Worm (Caenorhabditis elegans) whole organism, young adult: Measurements from ENCODE around the gene C14C6.2.

Experiments used
- B0019.2 ChIP-seq: fragments of 200-800 bp; sonication (Bioruptor generic); conservative IDR thresholded peaks from 2 replicates; pipeline ENCODE4 v1.3.6; 2022; ENCODE audit warnings: missing genetic modification reagents, missing genetic modification characterization, missing compliant biosample characterization
- B0261.1 ChIP-seq: sonication (generic microtip); optimal IDR thresholded peaks from 2 replicates; lab custom pipeline; 2016; ENCODE audit warnings: mild to moderate bottlenecking, missing genetic modification characterization, moderate library complexity, missing compliant biosample characterization
- C06A6.2 ChIP-seq: fragments of 200-800 bp; sonication (Bioruptor generic); conservative IDR thresholded peaks from 2 replicates; pipeline ENCODE4 v1.3.6; 2022; ENCODE audit warnings: missing genetic modification characterization, missing compliant biosample characterization
- F33H1.4 ChIP-seq: fragments of 200-800 bp; sonication (Bioruptor generic); IDR thresholded peaks from 2 replicates; pipeline ENCODE4 v1.3.6; 2022; ENCODE audit warnings: missing genetic modification reagents, missing genetic modification characterization, missing compliant biosample characterization
- F39B2.1 ChIP-seq: fragments of 200-800 bp; sonication (Bioruptor generic); IDR thresholded peaks from 2 replicates; pipeline ENCODE4 v1.3.6; 2022; ENCODE audit warnings: missing genetic modification reagents, missing genetic modification characterization, missing compliant biosample characterization
- F49E8.2 ChIP-seq: sonication (generic microtip); optimal IDR thresholded peaks from 3 replicates; lab custom pipeline; 2017; ENCODE audit warnings: missing genetic modification characterization, mild to moderate bottlenecking, missing compliant biosample characterization, antibody characterized with exemption, moderate library complexity; ENCODE audit not compliant: insufficient read depth
- Y53G8AR.9 ChIP-seq: fragments of 200-800 bp; sonication (Bioruptor generic); conservative IDR thresholded peaks from 2 replicates; pipeline ENCODE4 v1.3.6; 2022; ENCODE audit warnings: missing genetic modification reagents, missing genetic modification characterization, missing compliant biosample characterization
- atf-7 ChIP-seq: sonication (generic microtip); optimal IDR thresholded peaks from 2 replicates; lab custom pipeline; 2017; ENCODE audit warnings: mild to moderate bottlenecking, missing genetic modification characterization, missing compliant biosample characterization
- attf-3 ChIP-seq: fragments of 200-800 bp; sonication (Bioruptor generic); conservative IDR thresholded peaks from 2 replicates; pipeline ENCODE4 v1.3.6; 2022; ENCODE audit warnings: missing genetic modification reagents, missing genetic modification characterization, missing compliant biosample characterization
- attf-5 ChIP-seq: fragments of 200-800 bp; sonication (Bioruptor generic); optimal IDR thresholded peaks from 2 replicates; lab custom pipeline; 2018; ENCODE audit warnings: mild to moderate bottlenecking, missing genetic modification characterization, missing compliant biosample characterization
- bed-1 ChIP-seq: fragments of 200-800 bp; sonication (Bioruptor generic); IDR thresholded peaks from 2 replicates; pipeline ENCODE4 v1.3.6; 2022; ENCODE audit warnings: missing genetic modification reagents, missing genetic modification characterization, missing compliant biosample characterization
- ccch-3 ChIP-seq: fragments of 200-800 bp; sonication (Bioruptor generic); optimal IDR thresholded peaks from 2 replicates; lab custom pipeline; 2018; ENCODE audit warnings: mild to moderate bottlenecking, missing genetic modification characterization, missing compliant biosample characterization
- ceh-27 ChIP-seq: fragments of 200-800 bp; sonication (Bioruptor generic); optimal IDR thresholded peaks from 2 replicates; lab custom pipeline; 2018; ENCODE audit warnings: mild to moderate bottlenecking, missing genetic modification characterization, moderate library complexity, missing compliant biosample characterization
- dpff-1 ChIP-seq: sonication (generic microtip); optimal IDR thresholded peaks from 2 replicates; lab custom pipeline; 2017; ENCODE audit warnings: mild to moderate bottlenecking, missing genetic modification characterization, missing compliant biosample characterization
- egrh-3 ChIP-seq: fragments of 200-800 bp; sonication (Bioruptor generic); IDR thresholded peaks from 2 replicates; pipeline ENCODE4 v1.3.6; 2022; ENCODE audit warnings: missing genetic modification reagents, missing genetic modification characterization, missing compliant biosample characterization
- ets-4 ChIP-seq: fragments of 200-800 bp; sonication (Bioruptor generic); optimal IDR thresholded peaks from 2 replicates; lab custom pipeline; 2018; ENCODE audit warnings: mild to moderate bottlenecking, missing genetic modification characterization, missing compliant biosample characterization
- him-1 ChIP-seq: sonication (generic microtip); optimal IDR thresholded peaks from 2 replicates; lab custom pipeline; 2016; ENCODE audit warnings: missing genotype, missing genetic modification reagents, missing genetic modification characterization, missing compliant biosample characterization
- hlh-12 ChIP-seq: sonication (generic microtip); optimal IDR thresholded peaks from 2 replicates; lab custom pipeline; 2016; ENCODE audit warnings: missing genetic modification characterization, missing compliant biosample characterization
- hlh-26 ChIP-seq: fragments of 200-800 bp; sonication (Bioruptor generic); conservative IDR thresholded peaks from 2 replicates; pipeline ENCODE4 v1.3.6; 2022; ENCODE audit warnings: missing genetic modification reagents, missing genetic modification characterization, missing compliant biosample characterization
- hrde-1 ChIP-seq: sonication (generic microtip); optimal IDR thresholded peaks from 2 replicates; lab custom pipeline; 2016; ENCODE audit warnings: missing genetic modification characterization, mild to moderate bottlenecking, missing compliant biosample characterization, moderate library complexity, missing genotype, missing genetic modification reagents, borderline replicate concordance
- hsf-1 ChIP-seq: fragments of 200-800 bp; sonication (Bioruptor generic); IDR thresholded peaks from 2 replicates; pipeline ENCODE4 v1.3.6; 2022; ENCODE audit warnings: missing genetic modification reagents, missing genetic modification characterization, missing compliant biosample characterization
- lin-54 ChIP-seq: fragments of 200-800 bp; sonication (Bioruptor generic); optimal IDR thresholded peaks from 2 replicates; lab custom pipeline; 2018; ENCODE audit warnings: mild to moderate bottlenecking, missing genetic modification characterization, missing compliant biosample characterization
- lsy-27 ChIP-seq: sonication (generic microtip); optimal IDR thresholded peaks from 2 replicates; lab custom pipeline; 2017; ENCODE audit warnings: missing genetic modification characterization, mild to moderate bottlenecking, missing compliant biosample characterization, antibody characterized with exemption, missing genotype, borderline replicate concordance; ENCODE audit not compliant: insufficient read depth
- madf-3 ChIP-seq: fragments of 200-800 bp; sonication (Bioruptor generic); IDR thresholded peaks from 2 replicates; pipeline ENCODE4 v1.3.6; 2022; ENCODE audit warnings: missing genetic modification reagents, missing genetic modification characterization, missing compliant biosample characterization
- mcd-1 ChIP-seq: fragments of 200-800 bp; sonication (Bioruptor generic); IDR thresholded peaks from 2 replicates; pipeline ENCODE4 v1.3.6; 2022; ENCODE audit warnings: missing genetic modification reagents, missing genetic modification characterization, missing compliant biosample characterization
- mxl-1 ChIP-seq: sonication (generic microtip); optimal IDR thresholded peaks from 2 replicates; lab custom pipeline; 2016; ENCODE audit warnings: missing genetic modification characterization, missing compliant biosample characterization
- nhr-27 ChIP-seq: fragments of 200-800 bp; sonication (Bioruptor generic); optimal IDR thresholded peaks from 2 replicates; lab custom pipeline; 2018; ENCODE audit warnings: mild to moderate bottlenecking, missing genetic modification characterization, moderate library complexity, missing compliant biosample characterization
- nhr-80 ChIP-seq: sonication (generic microtip); optimal IDR thresholded peaks from 2 replicates; lab custom pipeline; 2016; ENCODE audit warnings: missing genetic modification characterization, missing compliant biosample characterization
- snpc-1.3 ChIP-seq: sonication (generic microtip); optimal IDR thresholded peaks from 2 replicates; lab custom pipeline; 2017; ENCODE audit warnings: missing genetic modification characterization, mild to moderate bottlenecking, missing compliant biosample characterization, antibody characterized with exemption, moderate library complexity, missing genotype, missing genetic modification reagents; ENCODE audit not compliant: insufficient read depth
- snpc-3.4 ChIP-seq: sonication (generic microtip); optimal IDR thresholded peaks from 2 replicates; lab custom pipeline; 2017; ENCODE audit warnings: missing genetic modification characterization, mild to moderate bottlenecking, missing compliant biosample characterization, antibody characterized with exemption, moderate library complexity, missing genotype, missing genetic modification reagents
- snpc-4 ChIP-seq, 5 experiments: fragments of 150-350 bp in 1 of 5; sonication (generic microtip) in 4 of 5; optimal IDR thresholded peaks; 2 replicates each; lab custom pipeline; 2014 to 2018; ENCODE audit warnings: missing genetic modification characterization in 5 of 5, missing biosample characterization in 3 of 5, antibody characterized with exemption in 2 of 5, mild to moderate bottlenecking in 2 of 5, missing compliant biosample characterization in 2 of 5, missing genotype in 2 of 5, moderate library complexity in 2 of 5, missing genetic modification reagents in 1 of 5
- sptf-2 ChIP-seq: fragments of 200-800 bp; sonication (Bioruptor generic); optimal IDR thresholded peaks from 2 replicates; lab custom pipeline; 2018; ENCODE audit warnings: mild to moderate bottlenecking, missing genetic modification characterization, missing compliant biosample characterization
- tbx-9 ChIP-seq: sonication (generic microtip); optimal IDR thresholded peaks from 2 replicates; lab custom pipeline; 2016; ENCODE audit warnings: borderline replicate concordance, missing genetic modification characterization, inconsistent platforms, missing compliant biosample characterization
- ztf-18 ChIP-seq: sonication (generic microtip); optimal IDR thresholded peaks from 2 replicates; lab custom pipeline; 2016; ENCODE audit warnings: missing genotype, mild to moderate bottlenecking, missing genetic modification characterization, missing compliant biosample characterization
- ztf-28 ChIP-seq: fragments of 200-800 bp; sonication (Bioruptor generic); IDR thresholded peaks from 2 replicates; pipeline ENCODE4 v1.3.6; 2022; ENCODE audit warnings: missing genetic modification reagents, missing genetic modification characterization, missing compliant biosample characterization
- ztf-3 ChIP-seq: fragments of 200-800 bp; sonication (Bioruptor generic); optimal IDR thresholded peaks from 2 replicates; lab custom pipeline; 2018; ENCODE audit warnings: mild to moderate bottlenecking, missing genetic modification characterization, missing compliant biosample characterization

C14C6.2 gene

DNA sequence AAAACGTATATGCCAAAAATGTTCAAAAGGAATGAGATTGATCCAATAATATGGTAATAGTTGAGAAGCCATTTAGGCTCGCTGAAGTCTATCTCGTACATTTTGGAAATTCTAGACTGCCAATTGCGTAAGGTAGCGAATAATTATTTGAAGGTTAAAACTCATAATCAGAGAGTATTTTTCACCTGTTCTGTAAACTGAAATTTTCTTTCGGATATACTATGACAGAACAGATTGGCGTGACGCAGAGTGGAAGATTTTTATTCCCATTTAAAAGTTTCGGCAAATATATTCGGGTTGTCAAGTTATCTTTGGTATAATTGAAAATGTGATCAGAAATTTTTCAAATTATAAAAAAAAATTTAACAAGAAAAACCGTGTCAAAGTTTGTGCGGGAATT, 5.2 kb downstream of the C14C6.2 start, which contains the start of gene sri-72:
Gene sri-72 (minus strand): TSS at position 101 of the 400 bp plus-strand sequence.
- TF ChIP-seq B0019.2 (GFP tag; lab: Robert Waterston, UW), result no peak
- no peak for TF ChIP-seq ztf-28 (GFP tag; lab: Robert Waterston, UW)
- no peak for TF ChIP-seq ztf-18 (tag; lab: Kevin White, UChicago)
- TF ChIP-seq dpff-1, result no peak
- TF ChIP-seq bed-1 (GFP tag; lab: Robert Waterston, UW), result no peak

DNA sequence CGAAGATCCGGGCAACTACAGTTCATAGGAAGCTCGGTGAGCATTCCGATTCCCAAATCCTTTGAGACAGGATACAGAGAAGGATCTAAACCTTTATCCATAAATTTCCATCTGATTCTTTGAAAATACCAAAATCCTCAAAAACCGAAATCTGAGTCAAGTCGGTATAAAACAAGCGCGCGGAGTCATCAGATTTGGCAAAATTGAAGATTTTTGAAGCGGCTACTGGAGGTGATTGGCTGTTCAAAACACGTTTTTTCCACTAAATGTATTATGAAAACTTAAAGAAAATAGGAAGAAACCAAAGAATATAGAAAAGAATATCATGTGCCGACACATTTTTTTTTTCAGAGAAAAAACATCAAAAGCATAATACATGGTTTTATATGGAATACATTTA, 11.7 kb downstream of the C14C6.2 start, which contains the start of gene C14C6.13:
Gene C14C6.13 (minus strand): TSS at position 101 of the 400 bp plus-strand sequence.
- TF ChIP-seq bed-1 (GFP tag; lab: Robert Waterston, UW), result no peak
- TF ChIP-seq ztf-3, result no peak
- no peak for TF ChIP-seq atf-7
- no peak for TF ChIP-seq C06A6.2
- TF ChIP-seq F39B2.1 (GFP tag; lab: Robert Waterston, UW), result no peak
- no peak for TF ChIP-seq attf-3 (GFP tag; lab: Robert Waterston, UW)
- no peak for TF ChIP-seq B0261.1 (tag; lab: Kevin White, UChicago)
- no peak for TF ChIP-seq attf-5 (GFP tag; lab: Kevin White, UChicago)
- TF ChIP-seq mcd-1, result no peak
- TF ChIP-seq nhr-27 (tag; lab: Kevin White, UChicago), result no peak
- TF ChIP-seq snpc-1.3 (tag; lab: Kevin White, UChicago), result no peak
- no peak for TF ChIP-seq snpc-4 (GFP tag; optimal IDR thresholded peaks at IDR 0.05; lab: Kevin White, UChicago)
- no peak for TF ChIP-seq snpc-4 (tag; optimal IDR thresholded peaks at IDR 0.05; lab: Kevin White, UChicago)
- no peak for TF ChIP-seq madf-3 (GFP tag; lab: Robert Waterston, UW)
- no peak for TF ChIP-seq snpc-3.4 (tag; lab: Kevin White, UChicago)
- TF ChIP-seq F49E8.2 (tag; lab: Kevin White, UChicago), result no peak
- no peak for TF ChIP-seq ets-4
- no peak for TF ChIP-seq ceh-27 (GFP tag; lab: Kevin White, UChicago)
- TF ChIP-seq Y53G8AR.9 (GFP tag; lab: Robert Waterston, UW), result no peak
- TF ChIP-seq egrh-3 (GFP tag; lab: Robert Waterston, UW), result no peak

DNA sequence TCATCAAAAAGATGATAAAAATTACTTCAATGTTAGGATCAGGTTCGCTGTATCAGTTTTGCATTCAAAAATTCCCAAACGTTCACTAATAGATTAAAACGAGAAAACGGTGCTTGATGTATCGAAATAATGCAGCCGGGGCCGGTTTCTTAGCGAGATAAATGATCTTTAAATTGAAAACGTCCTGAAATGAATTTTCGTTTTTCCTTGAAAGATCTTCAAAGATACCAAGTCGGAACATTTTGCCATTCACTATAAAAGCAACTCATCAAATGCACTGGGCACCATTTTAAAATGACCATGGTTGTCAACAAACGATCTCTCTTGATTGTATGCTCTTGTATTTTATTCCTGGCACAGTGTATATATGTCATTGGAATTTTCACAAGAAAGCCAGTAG, 13.1 kb downstream of the C14C6.2 start, which contains the start of gene K06H6.5:
Gene K06H6.5 (plus strand): TSS at position 301 of the 400 bp plus-strand sequence.
- TF ChIP-seq hsf-1 (GFP tag; lab: Robert Waterston, UW) (no peak), atf-7 (no peak)

DNA sequence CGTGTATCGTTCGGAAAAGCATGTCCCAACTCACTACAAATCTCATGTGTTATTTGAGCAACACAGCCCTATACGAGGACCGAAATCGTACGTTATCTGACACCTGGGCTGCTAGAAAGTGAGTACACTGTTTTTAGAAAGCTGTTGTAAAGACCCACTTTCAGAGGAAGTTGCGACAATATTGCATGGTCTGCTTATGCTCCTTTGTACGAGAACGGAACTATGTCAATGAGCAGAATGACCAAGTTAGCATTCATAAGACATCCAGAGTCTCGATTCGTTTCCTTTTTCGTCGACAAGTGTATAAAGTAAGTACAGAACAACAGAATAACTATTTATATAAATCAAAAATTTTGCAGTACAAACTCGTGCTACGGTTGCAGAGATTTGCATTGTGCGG, 14.0 kb downstream of the C14C6.2 start:
- TF ChIP-seq mxl-1 (tag; lab: Kevin White, UChicago), result no peak
- TF ChIP-seq tbx-9 (tag; lab: Kevin White, UChicago), result no peak
- TF ChIP-seq, all 124 proteins: peak for 0

DNA sequence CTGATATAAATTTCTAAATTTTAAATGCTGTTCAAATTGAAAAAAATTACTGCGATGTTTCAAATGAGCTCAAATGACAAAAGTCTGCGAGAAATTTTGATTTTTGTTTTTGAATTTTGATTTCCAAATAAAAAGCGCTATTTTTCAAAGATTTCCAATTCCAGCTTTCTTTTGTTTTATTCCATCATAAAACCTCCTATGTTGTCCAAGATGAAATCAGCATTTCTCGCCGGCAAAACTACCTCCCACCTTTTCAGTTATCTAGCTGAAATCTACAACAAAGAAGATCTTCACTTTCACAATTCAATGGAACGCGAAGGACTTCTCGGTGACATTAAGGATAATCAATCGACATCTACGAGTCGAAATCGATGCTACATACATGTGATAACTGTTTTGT, 16.0 kb downstream of the C14C6.2 start, which contains the start of gene K06H6.4:
Gene K06H6.4 (plus strand): TSS at position 301 of the 400 bp plus-strand sequence.
- TF ChIP-seq nhr-80 (tag; lab: Kevin White, UChicago), result no peak
- no peak for TF ChIP-seq hlh-12 (tag; lab: Kevin White, UChicago)
- no peak for TF ChIP-seq hsf-1 (GFP tag; lab: Robert Waterston, UW)
- TF ChIP-seq sptf-2 (GFP tag; lab: Kevin White, UChicago), result no peak
- no peak for TF ChIP-seq atf-7
- no peak for TF ChIP-seq him-1 (tag; lab: Kevin White, UChicago)
- no peak for TF ChIP-seq lsy-27 (tag; lab: Kevin White, UChicago)
- TF ChIP-seq lin-54 (GFP tag; lab: Kevin White, UChicago), result no peak
- TF ChIP-seq hrde-1 (tag; lab: Kevin White, UChicago), result no peak
- TF ChIP-seq hlh-26 (GFP tag; lab: Robert Waterston, UW), result no peak
- no peak for TF ChIP-seq snpc-3.4 (tag; lab: Kevin White, UChicago)
- no peak for TF ChIP-seq F39B2.1 (GFP tag; lab: Robert Waterston, UW)
- no peak for TF ChIP-seq ccch-3 (GFP tag; lab: Kevin White, UChicago)
- TF ChIP-seq F33H1.4, result no peak
